Worm (Caenorhabditis elegans) whole organism, mixed stage, embryonic: ENCODE data around the gene Y79H2A.4.

Source experiments
- ces-1 ChIP-seq: fragments of 150-350 bp; optimal IDR thresholded peaks from 2 replicates; lab custom pipeline; 2014; ENCODE audit warnings: missing biosample characterization, missing genetic modification reagents, missing genetic modification characterization
- ham-2 ChIP-seq: fragments of 200-800 bp; sonication (Bioruptor generic); optimal IDR thresholded peaks from 2 replicates; lab custom pipeline; 2018; ENCODE audit warnings: mild to moderate bottlenecking, missing genetic modification characterization, missing compliant biosample characterization
- lin-13 ChIP-seq: fragments of 150-350 bp; optimal IDR thresholded peaks from 2 replicates; lab custom pipeline; 2014; ENCODE audit warnings: missing biosample characterization, missing genetic modification characterization
- nhr-28 ChIP-seq: fragments of 150-350 bp; optimal IDR thresholded peaks from 2 replicates; lab custom pipeline; 2014; ENCODE audit warnings: missing biosample characterization, missing genetic modification characterization
- nhr-76 ChIP-seq: sonication (generic microtip); optimal IDR thresholded peaks from 2 replicates; lab custom pipeline; 2017; ENCODE audit warnings: missing biosample characterization, missing genetic modification characterization

- TF ChIP-seq ham-2 (GFP tag; lab: Kevin White, UChicago), result no peak
- TF ChIP-seq ces-1 (GFP tag; lab: Kevin White, UChicago), result no peak
- TF ChIP-seq nhr-28 (tag; lab: Kevin White, UChicago), result no peak
- no peak for TF ChIP-seq nhr-76 (tag; lab: Kevin White, UChicago)
- no peak for TF ChIP-seq lin-13 (tag; lab: Kevin White, UChicago)
Measured at ce11 chrIII:12003264-12003663, 37.8 kb upstream of the Y79H2A.4 start.
